Worm (Caenorhabditis elegans): ENCODE data around the gene F10E7.11.
A peak's percentile ranks its signal among the peaks of the same experiment; 100 is the strongest.

The F10E7.11 gene

DNA sequence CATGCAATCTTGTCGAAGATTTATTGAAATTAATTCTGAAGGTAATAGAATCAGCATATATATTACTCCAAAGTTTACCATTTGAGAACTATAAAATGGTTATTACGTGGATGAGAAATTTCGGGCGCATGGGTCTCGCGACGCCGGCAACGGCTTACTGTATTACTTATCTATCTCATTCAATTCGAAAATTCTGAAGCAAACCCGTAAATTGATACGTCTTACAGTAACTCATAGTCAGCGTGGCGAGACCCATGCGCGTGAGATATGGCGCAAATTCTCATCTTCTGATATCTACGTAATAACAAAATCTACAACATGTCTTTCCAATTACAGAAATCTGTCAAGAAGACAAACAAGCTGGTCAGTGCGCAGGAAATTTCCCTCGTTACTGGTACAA lies 3.2 kb downstream of the F10E7.11 start:
- no peak for TF ChIP-seq med-1 (GFP tag; optimal IDR thresholded peaks at IDR 0.05; ENCODE audit: insufficient read depth)
- no peak for TF ChIP-seq ref-1 (GFP tag; conservative IDR thresholded peaks at IDR 0.05)
- no peak for TF ChIP-seq ztf-23 (GFP tag; IDR thresholded peaks at IDR 0.05)
- no peak for TF ChIP-seq T22C8.4 (GFP tag; IDR thresholded peaks at IDR 0.05)
- TF ChIP-seq klf-2 (GFP tag; conservative IDR thresholded peaks at IDR 0.05): no peak
- no peak for TF ChIP-seq tab-1 (GFP tag; IDR thresholded peaks at IDR 0.05)
- no peak for TF ChIP-seq cog-1 (tag; optimal IDR thresholded peaks at IDR 0.05)

- TF ChIP-seq T22C8.4 (GFP tag; IDR thresholded peaks at IDR 0.05) (no peak), tab-1 (GFP tag; IDR thresholded peaks at IDR 0.05) (no peak), ztf-29 (GFP tag; IDR thresholded peaks at IDR 0.05) (no peak)
Observed at ce11 chrII:7116350-7116749, 6.3 kb downstream of the F10E7.11 start, which contains the start of gene spon-1. Gene spon-1 (plus strand): TSS chrII:7116557.

DNA sequence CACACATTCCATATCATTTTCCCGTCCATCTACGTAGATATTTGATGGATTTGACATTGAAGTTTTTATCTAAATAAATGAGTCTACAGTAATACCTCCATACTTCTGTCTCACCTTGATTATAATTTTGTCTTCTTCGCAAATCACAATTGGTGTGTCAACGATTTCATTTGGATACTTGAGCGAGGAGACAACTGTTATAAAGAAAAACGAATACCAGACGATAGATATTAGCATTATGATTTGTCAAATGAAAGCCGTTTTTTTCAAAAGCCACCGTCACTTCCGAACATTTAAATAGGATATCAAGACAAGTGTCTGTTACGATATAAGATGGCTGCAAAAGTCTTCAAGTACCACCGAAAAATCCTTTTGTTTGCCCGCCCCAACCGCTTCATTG lies 7.1 kb downstream of the F10E7.11 start, which contains the start of gene cutl-5:
Gene cutl-5 (minus strand): TSS at position 269 of the 400 bp plus-strand sequence.
- no peak for TF ChIP-seq ztf-29 (GFP tag; IDR thresholded peaks at IDR 0.05)
- TF ChIP-seq T22C8.4 (GFP tag; IDR thresholded peaks at IDR 0.05): no peak
- no peak for TF ChIP-seq flt-1 (GFP tag; IDR thresholded peaks at IDR 0.05)
- TF ChIP-seq klf-2 (GFP tag; conservative IDR thresholded peaks at IDR 0.05): no peak
- TF ChIP-seq tab-1 (GFP tag; IDR thresholded peaks at IDR 0.05): no peak
- TF ChIP-seq ztf-23 (GFP tag; IDR thresholded peaks at IDR 0.05): no peak
- TF ChIP-seq ref-1 (GFP tag; conservative IDR thresholded peaks at IDR 0.05): no peak
- no peak for TF ChIP-seq cog-1 (tag; optimal IDR thresholded peaks at IDR 0.05)
- no peak for TF ChIP-seq med-1 (GFP tag; optimal IDR thresholded peaks at IDR 0.05; ENCODE audit: insufficient read depth)

- TF ChIP-seq klf-2 (GFP tag; conservative IDR thresholded peaks at IDR 0.05) (no peak), med-1 (GFP tag; optimal IDR thresholded peaks at IDR 0.05; ENCODE audit: insufficient read depth) (no peak), T22C8.4 (GFP tag; IDR thresholded peaks at IDR 0.05) (no peak), ztf-23 (GFP tag; IDR thresholded peaks at IDR 0.05) (no peak), tab-1 (GFP tag; IDR thresholded peaks at IDR 0.05) (no peak), flt-1 (GFP tag; IDR thresholded peaks at IDR 0.05) (no peak), ztf-29 (GFP tag; IDR thresholded peaks at IDR 0.05) (no peak), ref-1 (GFP tag; conservative IDR thresholded peaks at IDR 0.05) (no peak), cog-1 (tag; optimal IDR thresholded peaks at IDR 0.05) (no peak)
Observed at ce11 chrII:7112780-7113179, 9.9 kb downstream of the F10E7.11 start, which contains the start of gene F10E7.6. Gene F10E7.6 (plus strand): TSS chrII:7113080.

- no peak for TF ChIP-seq ztf-23 (GFP tag; IDR thresholded peaks at IDR 0.05)
- TF ChIP-seq cog-1 (tag; optimal IDR thresholded peaks at IDR 0.05): peak; percentile 35
Observed at ce11 chrII:7111657-7112049, 11.0 kb downstream of the F10E7.11 start, which contains the start of gene F10E7.5. Gene F10E7.5 (plus strand): TSS chrII:7111978.

ce11 chrII:7111012-7111656 lies 11.6 kb downstream of the F10E7.11 start:
- TF ChIP-seq cog-1 (tag; optimal IDR thresholded peaks at IDR 0.05) (no peak), flt-1 (GFP tag; IDR thresholded peaks at IDR 0.05) (no peak), med-1 (GFP tag; optimal IDR thresholded peaks at IDR 0.05; ENCODE audit: insufficient read depth) (no peak), ztf-29 (GFP tag; IDR thresholded peaks at IDR 0.05) (no peak), klf-2 (GFP tag; conservative IDR thresholded peaks at IDR 0.05) (no peak), tab-1 (GFP tag; IDR thresholded peaks at IDR 0.05) (no peak), ref-1 (GFP tag; conservative IDR thresholded peaks at IDR 0.05) (no peak)

DNA sequence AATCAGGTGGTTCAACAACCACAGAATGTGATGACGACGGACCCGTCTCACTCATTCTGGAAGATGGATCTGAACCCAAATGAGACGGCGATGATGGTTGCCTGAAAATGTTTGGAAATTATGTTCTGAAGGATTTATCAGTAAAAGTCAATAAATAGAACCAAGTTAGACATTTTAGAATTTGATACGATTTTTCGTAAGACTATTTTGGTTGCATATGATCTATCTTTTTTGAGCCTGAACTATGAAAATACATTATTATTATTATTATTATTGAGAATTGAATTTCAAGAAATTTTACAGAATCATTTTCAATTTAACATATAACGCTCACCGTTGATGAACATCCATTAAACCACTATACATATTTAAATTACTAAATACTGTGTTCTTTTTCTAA lies 12.7 kb downstream of the F10E7.11 start, which contains the start of gene F10E7.9:
Gene F10E7.9 (minus strand): TSS at position 101 of the 400 bp plus-strand sequence.
- TF ChIP-seq med-1 (GFP tag; optimal IDR thresholded peaks at IDR 0.05; ENCODE audit: insufficient read depth) (no peak), cog-1 (tag; optimal IDR thresholded peaks at IDR 0.05) (no peak), T22C8.4 (GFP tag; IDR thresholded peaks at IDR 0.05) (no peak), tab-1 (GFP tag; IDR thresholded peaks at IDR 0.05) (no peak), ref-1 (GFP tag; conservative IDR thresholded peaks at IDR 0.05) (no peak), ztf-23 (GFP tag; IDR thresholded peaks at IDR 0.05) (no peak), klf-2 (GFP tag; conservative IDR thresholded peaks at IDR 0.05) (no peak), ztf-29 (GFP tag; IDR thresholded peaks at IDR 0.05) (no peak), flt-1 (GFP tag; IDR thresholded peaks at IDR 0.05) (no peak)

DNA sequence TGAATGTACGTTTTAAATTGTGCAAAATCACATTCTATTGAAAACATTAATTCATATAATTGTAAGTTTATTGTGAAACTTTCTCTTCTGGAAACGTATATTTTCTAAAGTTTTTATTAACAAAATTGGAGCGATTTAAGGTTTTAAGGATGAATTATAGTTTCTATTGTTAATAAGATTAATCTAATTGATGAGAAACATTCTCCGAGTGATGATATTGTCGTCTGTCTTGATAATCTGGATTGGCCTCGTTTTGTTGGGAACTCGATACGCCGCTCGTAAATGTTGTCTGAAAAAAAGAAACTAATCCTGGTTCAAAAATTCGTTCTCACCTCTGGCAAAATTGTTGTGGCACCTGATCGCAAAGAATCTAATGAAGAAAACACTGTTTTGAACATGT lies 16.4 kb downstream of the F10E7.11 start:
- TF ChIP-seq flt-1 (GFP tag; IDR thresholded peaks at IDR 0.05) (no peak), T22C8.4 (GFP tag; IDR thresholded peaks at IDR 0.05) (no peak), ref-1 (GFP tag; conservative IDR thresholded peaks at IDR 0.05) (no peak), cog-1 (tag; optimal IDR thresholded peaks at IDR 0.05) (no peak), klf-2 (GFP tag; conservative IDR thresholded peaks at IDR 0.05) (no peak), tab-1 (GFP tag; IDR thresholded peaks at IDR 0.05) (no peak), ztf-23 (GFP tag; IDR thresholded peaks at IDR 0.05) (no peak), med-1 (GFP tag; optimal IDR thresholded peaks at IDR 0.05; ENCODE audit: insufficient read depth) (no peak), ztf-29 (GFP tag; IDR thresholded peaks at IDR 0.05) (no peak)

DNA sequence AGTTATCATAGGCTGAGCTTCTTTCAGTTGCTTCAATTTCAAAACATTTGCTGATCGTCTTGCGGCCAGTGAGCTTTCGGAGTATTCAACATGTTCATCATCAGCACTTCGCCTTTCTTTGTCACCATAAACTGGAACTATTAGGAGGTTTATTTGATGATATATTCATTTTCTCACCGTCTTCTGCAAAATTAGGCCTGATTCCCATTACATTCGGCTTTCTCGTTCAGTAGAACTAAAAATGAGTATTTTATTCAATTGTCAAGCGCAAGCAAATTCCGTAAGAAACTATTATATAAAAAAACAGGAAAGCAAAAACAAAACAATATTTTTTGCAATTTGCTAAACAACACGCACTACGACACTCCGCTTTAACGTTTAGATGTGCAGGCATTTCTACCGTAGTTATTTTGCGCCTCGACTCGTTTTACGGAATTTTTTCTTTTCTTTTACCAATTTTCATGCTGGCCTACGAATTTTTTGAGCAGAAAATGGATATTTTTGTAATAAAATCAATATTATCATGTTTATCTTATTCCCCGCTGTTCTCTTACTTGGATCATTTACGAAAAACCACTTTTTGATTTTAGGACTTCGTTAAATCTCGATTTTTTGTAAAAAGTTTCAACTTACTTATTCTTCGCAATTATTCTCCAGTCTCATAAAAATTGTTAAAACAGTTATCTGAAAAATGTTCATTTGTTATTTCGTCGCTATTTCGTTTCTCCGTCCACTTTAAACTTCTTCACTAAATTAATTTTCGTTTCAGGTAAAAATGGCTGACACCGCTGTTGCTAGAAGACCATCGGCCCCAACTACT lies 17.7 kb downstream of the F10E7.11 start, which contains the start of the genes farl-11 and rpl-33:
Gene farl-11 (minus strand): TSS at position 242 of the 820 bp plus-strand sequence.
Gene rpl-33 (plus strand): TSS at position 770 of the 820 bp plus-strand sequence.
- TF ChIP-seq ref-1 (GFP tag; conservative IDR thresholded peaks at IDR 0.05): no peak
- TF ChIP-seq tab-1 (GFP tag; IDR thresholded peaks at IDR 0.05): no peak
- TF ChIP-seq flt-1 (GFP tag; IDR thresholded peaks at IDR 0.05): 0 out of 2 replicates have a peak, but pooled peaks have one; percentile 32
- TF ChIP-seq ztf-29 (GFP tag; IDR thresholded peaks at IDR 0.05): no peak
- no peak for TF ChIP-seq klf-2 (GFP tag; conservative IDR thresholded peaks at IDR 0.05)
- TF ChIP-seq med-1 (GFP tag; optimal IDR thresholded peaks at IDR 0.05; ENCODE audit: insufficient read depth): no peak
- no peak for TF ChIP-seq cog-1 (tag; optimal IDR thresholded peaks at IDR 0.05)
- TF ChIP-seq T22C8.4 (GFP tag; IDR thresholded peaks at IDR 0.05): no peak
- TF ChIP-seq ztf-23 (GFP tag; IDR thresholded peaks at IDR 0.05): peak; percentile 57; the same call in 1 of the 2 replicates

Measured in whole organism, midembryonic.